Fruit fly (Drosophila melanogaster): ENCODE results near the gene Usp14.

The Usp14 gene

dm6 chr2L:10280772-10281171, 33.4 kb downstream of the Usp14 start, which contains the start of gene CG34043:
TSS of gene CG34043 (minus strand) at chr2L:10280872.
- no peak for TF ChIP-seq Sp1 (GFP tag; optimal IDR thresholded peaks at IDR 0.05)
- TF ChIP-seq woc (GFP tag; optimal IDR thresholded peaks at IDR 0.05), result no peak
- TF ChIP-seq Vsx2 (GFP tag; optimal IDR thresholded peaks at IDR 0.05; ENCODE audit: partially characterized antibody), result no peak
- TF ChIP-seq Hr78 (GFP tag; optimal IDR thresholded peaks at IDR 0.05), result no peak
- no peak for TF ChIP-seq sv (GFP tag; optimal IDR thresholded peaks at IDR 0.05)
- TF ChIP-seq br (GFP tag; optimal IDR thresholded peaks at IDR 0.05), result no peak
- TF ChIP-seq tai (GFP tag; optimal IDR thresholded peaks at IDR 0.05), result no peak
- TF ChIP-seq sage (GFP tag; optimal IDR thresholded peaks at IDR 0.05), result no peak
- no peak for TF ChIP-seq CG9705 (GFP tag; optimal IDR thresholded peaks at IDR 0.05)
- no peak for TF ChIP-seq OdsH (GFP tag; optimal IDR thresholded peaks at IDR 0.05)
- no peak for TF ChIP-seq rgr (GFP tag; optimal IDR thresholded peaks at IDR 0.05)
- no peak for TF ChIP-seq Mio (GFP tag; optimal IDR thresholded peaks at IDR 0.05)
- TF ChIP-seq psq (GFP tag; optimal IDR thresholded peaks at IDR 0.05), result no peak
- TF ChIP-seq ey (GFP tag; optimal IDR thresholded peaks at IDR 0.05), result no peak
- TF ChIP-seq CG32264 (GFP tag; optimal IDR thresholded peaks at IDR 0.05), result no peak
- TF ChIP-seq Hr83 (GFP tag; optimal IDR thresholded peaks at IDR 0.05; ENCODE audit: poor library complexity, severe bottlenecking), result no peak
- TF ChIP-seq dsf (GFP tag; optimal IDR thresholded peaks at IDR 0.05; ENCODE audit: borderline replicate concordance), result no peak
- TF ChIP-seq Myc (optimal IDR thresholded peaks at IDR 0.05), result no peak

dm6 chr2L:10278658-10279057, 35.5 kb downstream of the Usp14 start, which contains the start of gene Utx:
TSS of gene Utx (minus strand) at chr2L:10278811.
- TF ChIP-seq lola (GFP tag; optimal IDR thresholded peaks at IDR 0.05) (no peak), Hr83 (GFP tag; optimal IDR thresholded peaks at IDR 0.05; ENCODE audit: poor library complexity, severe bottlenecking) (peak; percentile 23), br (GFP tag; optimal IDR thresholded peaks at IDR 0.05) (no peak), woc (GFP tag; optimal IDR thresholded peaks at IDR 0.05) (peak; percentile 71), CG9705 (GFP tag; optimal IDR thresholded peaks at IDR 0.05) (no peak), fru (GFP tag; optimal IDR thresholded peaks at IDR 0.05) (no peak), psq (GFP tag; optimal IDR thresholded peaks at IDR 0.05) (no peak)

DNA sequence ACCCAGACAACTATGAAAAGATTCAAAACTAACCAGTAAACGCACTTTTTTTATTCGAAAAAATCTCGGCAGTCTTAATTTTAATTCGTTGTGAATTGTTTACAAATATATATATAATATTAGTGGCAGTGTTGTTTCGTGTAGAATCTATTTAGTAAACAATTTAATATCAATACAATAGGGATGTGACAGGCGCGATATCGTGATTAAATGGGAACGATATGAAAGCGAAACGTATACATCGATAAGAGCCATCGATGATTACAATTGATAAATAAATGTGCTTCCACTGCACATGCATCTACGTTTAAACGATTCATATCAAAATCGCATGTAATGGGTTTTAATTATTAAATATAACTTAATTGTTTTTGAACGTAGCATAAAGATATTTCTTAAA, 36.8 kb downstream of the Usp14 start:
- peak; percentile 74 for TF ChIP-seq Hr83 (GFP tag; optimal IDR thresholded peaks at IDR 0.05; ENCODE audit: poor library complexity, severe bottlenecking)
- no peak for TF ChIP-seq rgr (GFP tag; optimal IDR thresholded peaks at IDR 0.05)
- TF ChIP-seq usp (GFP tag; optimal IDR thresholded peaks at IDR 0.05), result no peak
- TF ChIP-seq brk (GFP tag; optimal IDR thresholded peaks at IDR 0.05), result peak; percentile 12
- TF ChIP-seq woc (GFP tag; optimal IDR thresholded peaks at IDR 0.05), result peak; percentile 27

DNA sequence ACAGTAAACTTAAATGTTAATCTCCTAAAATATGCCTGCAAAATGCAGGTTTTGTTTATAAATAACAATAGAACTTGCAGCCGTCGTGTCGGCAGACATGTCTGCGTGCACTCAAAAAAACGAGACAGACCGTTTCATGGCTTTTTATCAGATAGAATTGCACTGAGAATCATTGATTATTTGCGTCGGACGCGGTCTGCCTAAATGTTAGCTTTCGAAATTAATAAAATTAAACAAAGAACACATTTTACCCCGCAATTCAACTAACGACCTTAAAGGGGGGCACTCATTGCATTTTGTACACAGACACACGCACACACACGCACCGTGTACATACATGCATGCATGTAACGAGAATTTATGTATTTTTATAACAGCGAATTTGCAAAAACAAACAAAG, 37.4 kb downstream of the Usp14 start:
- TF ChIP-seq Sp1 (GFP tag; optimal IDR thresholded peaks at IDR 0.05), result no peak
- no peak for TF ChIP-seq usp (GFP tag; optimal IDR thresholded peaks at IDR 0.05)
- no peak for TF ChIP-seq jim (GFP tag; optimal IDR thresholded peaks at IDR 0.05)
- TF ChIP-seq brk (GFP tag; optimal IDR thresholded peaks at IDR 0.05), result no peak
- peak; percentile 52 for TF ChIP-seq tai (GFP tag; optimal IDR thresholded peaks at IDR 0.05)
- no peak for TF ChIP-seq Vsx2 (GFP tag; optimal IDR thresholded peaks at IDR 0.05; ENCODE audit: partially characterized antibody)
- peak; percentile 60 for TF ChIP-seq OdsH (GFP tag; optimal IDR thresholded peaks at IDR 0.05)
- peak; percentile 58 for TF ChIP-seq Hnf4 (GFP tag; optimal IDR thresholded peaks at IDR 0.05)
- TF ChIP-seq Dif (GFP tag; optimal IDR thresholded peaks at IDR 0.05; ENCODE audit: partially characterized antibody), result no peak
- TF ChIP-seq ey (GFP tag; optimal IDR thresholded peaks at IDR 0.05), result peak; percentile 66
- peak; percentile 14 to 54 for TF ChIP-seq foxo (GFP tag; optimal IDR thresholded peaks at IDR 0.05)
- TF ChIP-seq GATAd (GFP tag; optimal IDR thresholded peaks at IDR 0.05), result no peak
- TF ChIP-seq woc (GFP tag; optimal IDR thresholded peaks at IDR 0.05), result no peak
- no peak for TF ChIP-seq Hr78 (GFP tag; optimal IDR thresholded peaks at IDR 0.05)
- no peak for TF ChIP-seq HLH106 (tag; optimal IDR thresholded peaks at IDR 0.05)
- no peak for TF ChIP-seq rgr (GFP tag; optimal IDR thresholded peaks at IDR 0.05)
- no peak for TF ChIP-seq CrebA (GFP tag; optimal IDR thresholded peaks at IDR 0.05; ENCODE audit: borderline replicate concordance)
- TF ChIP-seq lola (GFP tag; optimal IDR thresholded peaks at IDR 0.05), result no peak
- TF ChIP-seq fru (GFP tag; optimal IDR thresholded peaks at IDR 0.05), result no peak
- no peak for TF ChIP-seq Dfd (GFP tag; optimal IDR thresholded peaks at IDR 0.05)
- TF ChIP-seq Jra (GFP tag; optimal IDR thresholded peaks at IDR 0.05), result peak; percentile 40
- no peak for TF ChIP-seq dmrt93B (GFP tag; optimal IDR thresholded peaks at IDR 0.05)
- TF ChIP-seq Myc (optimal IDR thresholded peaks at IDR 0.05), result no peak
- no peak for TF ChIP-seq dsf (GFP tag; optimal IDR thresholded peaks at IDR 0.05; ENCODE audit: borderline replicate concordance)
- TF ChIP-seq N (GFP tag; optimal IDR thresholded peaks at IDR 0.05), result peak; percentile 9
- no peak for TF ChIP-seq Mio (GFP tag; optimal IDR thresholded peaks at IDR 0.05)
- TF ChIP-seq br (GFP tag; optimal IDR thresholded peaks at IDR 0.05), result no peak
- no peak for TF ChIP-seq Hr83 (GFP tag; optimal IDR thresholded peaks at IDR 0.05; ENCODE audit: poor library complexity, severe bottlenecking)
- no peak for TF ChIP-seq CG32264 (GFP tag; optimal IDR thresholded peaks at IDR 0.05)
- no peak for TF ChIP-seq dl (GFP tag; optimal IDR thresholded peaks at IDR 0.05; ENCODE audit: insufficient read depth in 1 of 2, partially characterized antibody in 2 of 2)
- TF ChIP-seq psq (GFP tag; optimal IDR thresholded peaks at IDR 0.05), result peak; percentile 33
- no peak for TF ChIP-seq CG9705 (GFP tag; optimal IDR thresholded peaks at IDR 0.05)
- no peak for TF ChIP-seq sage (GFP tag; optimal IDR thresholded peaks at IDR 0.05)
- no peak for TF ChIP-seq h (GFP tag; optimal IDR thresholded peaks at IDR 0.05)
- no peak for TF ChIP-seq Rel (GFP tag; optimal IDR thresholded peaks at IDR 0.05)
- TF ChIP-seq Rel (tag; optimal IDR thresholded peaks at IDR 0.05), result no peak
- TF ChIP-seq sv (GFP tag; optimal IDR thresholded peaks at IDR 0.05), result no peak
- no peak for TF ChIP-seq Abd-B (GFP tag; optimal IDR thresholded peaks at IDR 0.05)
- no peak for TF ChIP-seq pan (optimal IDR thresholded peaks at IDR 0.05)

Data from whole organism, wandering third instar larva.